Worm (Caenorhabditis elegans) whole organism, L1 larva: Measurements from ENCODE around the gene K09E4.1.

Experiments used
- aha-1 ChIP-seq: fragments of 150-350 bp; optimal IDR thresholded peaks from 2 replicates; lab custom pipeline; 2014; ENCODE audit warnings: missing biosample characterization, missing genetic modification characterization
- alr-1 ChIP-seq: fragments of 200-800 bp; sonication (Bioruptor generic); optimal IDR thresholded peaks from 2 replicates; lab custom pipeline; 2018; ENCODE audit warnings: borderline replicate concordance, mild to moderate bottlenecking, missing genetic modification characterization, missing compliant biosample characterization
- ama-1 ChIP-seq: fragments of 150-350 bp; optimal IDR thresholded peaks from 2 replicates; lab custom pipeline; 2014
- blmp-1 ChIP-seq: fragments of 150-350 bp; optimal IDR thresholded peaks from 2 replicates; lab custom pipeline; 2014; ENCODE audit warnings: missing biosample characterization, missing genetic modification characterization
- ceh-63 ChIP-seq: fragments of 200-800 bp; sonication (Bioruptor generic); optimal IDR thresholded peaks from 2 replicates; lab custom pipeline; 2018; ENCODE audit warnings: mild to moderate bottlenecking, missing genetic modification characterization, missing compliant biosample characterization
- ceh-82 ChIP-seq, 3 experiments: fragments of 150-350 bp in 1 of 3; sonication (generic microtip) in 2 of 3; optimal IDR thresholded peaks; 2 replicates each; lab custom pipeline; 2014 to 2017; ENCODE audit warnings: missing biosample characterization in 3 of 3, missing genetic modification characterization in 3 of 3
- ces-1 ChIP-seq: fragments of 150-350 bp; optimal IDR thresholded peaks from 2 replicates; lab custom pipeline; 2014; ENCODE audit warnings: missing biosample characterization, missing genetic modification reagents, missing genetic modification characterization
- dpl-1 ChIP-seq, 3 experiments: fragments of 150-350 bp in 2 of 3; sonication (generic microtip) in 1 of 3; optimal IDR thresholded peaks; 2 replicates each; lab custom pipeline; 2014 to 2017; ENCODE audit warnings: missing biosample characterization in 3 of 3, missing genetic modification characterization in 3 of 3, missing genetic modification reagents in 3 of 3
- dsc-1 ChIP-seq: sonication (generic microtip); optimal IDR thresholded peaks from 2 replicates; lab custom pipeline; 2016; ENCODE audit warnings: mild to moderate bottlenecking, missing genetic modification characterization, missing compliant biosample characterization
- egl-13 ChIP-seq: sonication (generic microtip); optimal IDR thresholded peaks from 2 replicates; lab custom pipeline; 2016; ENCODE audit warnings: missing genotype, missing genetic modification reagents, missing genetic modification characterization, missing compliant biosample characterization
- elt-2 ChIP-seq: sonication (generic microtip); optimal IDR thresholded peaks from 2 replicates; lab custom pipeline; 2016; ENCODE audit warnings: missing genetic modification characterization, mild to moderate bottlenecking, inconsistent platforms, missing compliant biosample characterization, missing genetic modification reagents
- fkh-10 ChIP-seq: sonication (generic microtip); optimal IDR thresholded peaks from 2 replicates; lab custom pipeline; 2017; ENCODE audit warnings: missing biosample characterization, missing genetic modification reagents, missing genetic modification characterization
- fkh-4 ChIP-seq: sonication (generic microtip); optimal IDR thresholded peaks from 2 replicates; lab custom pipeline; 2016; ENCODE audit warnings: missing compliant biosample characterization, missing genetic modification characterization, borderline replicate concordance
- fkh-8 ChIP-seq: sonication (generic microtip); optimal IDR thresholded peaks from 2 replicates; lab custom pipeline; 2016; ENCODE audit warnings: mild to moderate bottlenecking, missing genetic modification characterization, missing compliant biosample characterization
- grh-1 ChIP-seq: fragments of 200-800 bp; sonication (Bioruptor generic); IDR thresholded peaks from 2 replicates; pipeline ENCODE4 v1.3.6; 2022; ENCODE audit warnings: missing genetic modification reagents, missing genetic modification characterization, missing compliant biosample characterization
- hlh-17 ChIP-seq: fragments of 200-800 bp; sonication (Bioruptor generic); optimal IDR thresholded peaks from 2 replicates; lab custom pipeline; 2018; ENCODE audit warnings: missing genetic modification characterization, mild to moderate bottlenecking, missing compliant biosample characterization, moderate library complexity, borderline replicate concordance
- hpl-2 ChIP-seq: fragments of 150-350 bp; optimal IDR thresholded peaks from 2 replicates; lab custom pipeline; 2014; ENCODE audit warnings: missing biosample characterization, missing genetic modification reagents, missing genetic modification characterization
- irx-1 ChIP-seq: sonication (generic microtip); optimal IDR thresholded peaks from 2 replicates; lab custom pipeline; 2016; ENCODE audit warnings: missing genetic modification characterization, missing compliant biosample characterization
- jun-1 ChIP-seq: fragments of 150-350 bp; optimal IDR thresholded peaks from 2 replicates; lab custom pipeline; 2014; ENCODE audit warnings: missing biosample characterization, missing genetic modification reagents, missing genetic modification characterization
- lin-13 ChIP-seq: fragments of 150-350 bp; optimal IDR thresholded peaks from 2 replicates; lab custom pipeline; 2014; ENCODE audit warnings: missing biosample characterization, missing genetic modification reagents, missing genetic modification characterization
- lin-35 ChIP-seq, 2 experiments: fragments of 150-350 bp; optimal IDR thresholded peaks; 2 replicates each; lab custom pipeline; 2014; ENCODE audit warnings: missing biosample characterization in 2 of 2, missing genetic modification characterization in 2 of 2, missing genetic modification reagents in 2 of 2
- lin-39 ChIP-seq: fragments of 150-350 bp; optimal IDR thresholded peaks from 2 replicates; lab custom pipeline; 2014; ENCODE audit warnings: missing biosample characterization, missing genetic modification reagents, missing genetic modification characterization
- lir-3 ChIP-seq: sonication (generic microtip); optimal IDR thresholded peaks from 2 replicates; lab custom pipeline; 2016; ENCODE audit warnings: mild to moderate bottlenecking, missing genetic modification characterization, moderate library complexity, missing compliant biosample characterization; ENCODE audit not compliant: poor library complexity
- lsy-2 ChIP-seq, 2 experiments: fragments of 150-350 bp; optimal IDR thresholded peaks; 2 replicates each; lab custom pipeline; 2014; ENCODE audit warnings: missing biosample characterization in 2 of 2, missing genetic modification characterization in 2 of 2
- mdl-1 ChIP-seq, 2 experiments: fragments of 150-350 bp; optimal IDR thresholded peaks; 2 replicates each; lab custom pipeline; 2014 to 2017; ENCODE audit warnings: missing biosample characterization in 2 of 2, missing genetic modification characterization in 2 of 2, inconsistent platforms in 1 of 2
- nhr-19 ChIP-seq: fragments of 200-800 bp; sonication (Bioruptor generic); conservative IDR thresholded peaks from 2 replicates; pipeline ENCODE4 v1.3.6; 2022; ENCODE audit warnings: missing genetic modification characterization, missing compliant biosample characterization
- nhr-20 ChIP-seq: sonication (generic microtip); optimal IDR thresholded peaks from 2 replicates; lab custom pipeline; 2016; ENCODE audit warnings: mild to moderate bottlenecking, missing genetic modification characterization, missing compliant biosample characterization
- nhr-71 ChIP-seq: sonication (generic microtip); optimal IDR thresholded peaks from 2 replicates; lab custom pipeline; 2016; ENCODE audit warnings: mild to moderate bottlenecking, missing genetic modification characterization, moderate library complexity, missing compliant biosample characterization
- nhr-85 ChIP-seq: sonication (generic microtip); peaks from one replicate; lab custom pipeline; 2016; ENCODE audit warnings: missing genetic modification characterization, inconsistent platforms, missing compliant biosample characterization
- pqm-1 ChIP-seq: sonication (generic microtip); optimal IDR thresholded peaks from 3 replicates; lab custom pipeline; 2017; ENCODE audit warnings: missing biosample characterization, missing genetic modification characterization
- skn-1 ChIP-seq: fragments of 150-350 bp; optimal IDR thresholded peaks from 2 replicates; lab custom pipeline; 2014; ENCODE audit warnings: missing biosample characterization, missing genetic modification characterization
- swsn-7 ChIP-seq: sonication (generic microtip); optimal IDR thresholded peaks from 2 replicates; lab custom pipeline; 2016; ENCODE audit warnings: missing genetic modification characterization, missing compliant biosample characterization
- vab-15 ChIP-seq: sonication (generic microtip); optimal IDR thresholded peaks from 2 replicates; lab custom pipeline; 2017; ENCODE audit warnings: missing genotype, mild to moderate bottlenecking, missing genetic modification characterization, missing compliant biosample characterization
- zip-4 ChIP-seq: fragments of 200-800 bp; sonication (Bioruptor generic); optimal IDR thresholded peaks from 2 replicates; lab custom pipeline; 2018; ENCODE audit warnings: mild to moderate bottlenecking, missing genetic modification characterization, moderate library complexity, missing compliant biosample characterization

Gene K09E4.1

ce11 chrII:14104470-14104869 lies 33.2 kb upstream of the K09E4.1 start, which contains the start of gene gur-4:
Gene gur-4, plus strand, starts transcription at chrII:14104770.
- no peak for TF ChIP-seq egl-13
- TF ChIP-seq ama-1 (lab: Kevin White, UChicago) = no peak
- no peak for TF ChIP-seq nhr-20 (tag; lab: Kevin White, UChicago)
- no peak for TF ChIP-seq dpl-1 (GFP tag; optimal IDR thresholded peaks at IDR 0.05; lab: Kevin White, UChicago)
- TF ChIP-seq alr-1 = no peak
- no peak for TF ChIP-seq ceh-82 (tag; optimal IDR thresholded peaks at IDR 0.05; lab: Kevin White, UChicago)
- no peak for TF ChIP-seq aha-1 (tag; lab: Kevin White, UChicago)
- no peak for TF ChIP-seq lin-39 (tag; lab: Kevin White, UChicago)
- no peak for TF ChIP-seq dsc-1 (tag; lab: Kevin White, UChicago)
- no peak for TF ChIP-seq elt-2 (tag; lab: Kevin White, UChicago)
- no peak for TF ChIP-seq vab-15
- no peak for TF ChIP-seq ceh-63 (GFP tag; lab: Kevin White, UChicago)
- TF ChIP-seq lin-13 (GFP tag; lab: Kevin White, UChicago) = no peak
- no peak for TF ChIP-seq swsn-7 (tag; lab: Kevin White, UChicago)

- TF ChIP-seq jun-1 (tag; lab: Kevin White, UChicago) (no peak), nhr-85 (tag; lab: Kevin White, UChicago) (peak; percentile 59), lin-35 (GFP tag; optimal IDR thresholded peaks at IDR 0.05; lab: Kevin White, UChicago) (no peak)
These were observed 31.5 kb upstream of the K09E4.1 start for ce11 chrII:14106164-14106563.

ce11 chrII:14109184-14109664 lies 28.4 kb upstream of the K09E4.1 start, which contains the start of gene cpg-7:
Gene cpg-7, minus strand, starts transcription at chrII:14109234.
- TF ChIP-seq nhr-71 (tag; lab: Kevin White, UChicago) = no peak
- TF ChIP-seq fkh-4 (tag; lab: Kevin White, UChicago) = no peak
- no peak for TF ChIP-seq swsn-7 (tag; lab: Kevin White, UChicago)
- TF ChIP-seq grh-1 (GFP tag; lab: Robert Waterston, UW) = no peak
- no peak for TF ChIP-seq lin-13 (GFP tag; lab: Kevin White, UChicago)
- TF ChIP-seq lin-35 (GFP tag; optimal IDR thresholded peaks at IDR 0.05; lab: Kevin White, UChicago) = no peak
- no peak for TF ChIP-seq hlh-17
- no peak for TF ChIP-seq ces-1 (GFP tag; lab: Kevin White, UChicago)
- TF ChIP-seq mdl-1 (tag; optimal IDR thresholded peaks at IDR 0.05; lab: Kevin White, UChicago) = no peak
- TF ChIP-seq skn-1 (tag; lab: Kevin White, UChicago) = no peak
- no peak for TF ChIP-seq fkh-10
- no peak for TF ChIP-seq irx-1 (tag; lab: Kevin White, UChicago)
- no peak for TF ChIP-seq nhr-19 (GFP tag; lab: Robert Waterston, UW)
- TF ChIP-seq aha-1 (tag; lab: Kevin White, UChicago) = no peak
- TF ChIP-seq lir-3 (tag; lab: Kevin White, UChicago) = no peak
- no peak for TF ChIP-seq pqm-1 (tag; lab: Kevin White, UChicago)
- TF ChIP-seq blmp-1 (tag; lab: Kevin White, UChicago) = no peak
- TF ChIP-seq lsy-2 (tag; optimal IDR thresholded peaks at IDR 0.05; lab: Kevin White, UChicago) = no peak

ce11 chrII:14112842-14113241 lies 24.8 kb upstream of the K09E4.1 start:
- TF ChIP-seq hpl-2 (no peak), fkh-8 (tag; lab: Kevin White, UChicago) (no peak), skn-1 (tag; lab: Kevin White, UChicago) (no peak), zip-4 (GFP tag; lab: Kevin White, UChicago) (no peak), blmp-1 (tag; lab: Kevin White, UChicago) (peak; percentile 65)
